Worm (Caenorhabditis elegans) whole organism, mixed stage, embryonic: ENCODE data around the gene pld-1.

Experiments used
- M03D4.4 ChIP-seq: sonication (generic microtip); optimal IDR thresholded peaks from 2 replicates; lab custom pipeline; 2017; ENCODE audit warnings: mild to moderate bottlenecking, missing genetic modification characterization, missing compliant biosample characterization
- bed-3 ChIP-seq: fragments of 200-800 bp; sonication (Bioruptor generic); optimal IDR thresholded peaks from 3 replicates; lab custom pipeline; 2018; ENCODE audit warnings: mild to moderate bottlenecking, missing genetic modification characterization, moderate library complexity, missing compliant biosample characterization
- ceh-39 ChIP-seq: fragments of 150-350 bp; optimal IDR thresholded peaks from 2 replicates; lab custom pipeline; 2014; ENCODE audit warnings: missing biosample characterization, missing genetic modification characterization
- ceh-43 ChIP-seq: fragments of 200-800 bp; sonication (Bioruptor generic); optimal IDR thresholded peaks from 2 replicates; lab custom pipeline; 2018; ENCODE audit warnings: mild to moderate bottlenecking, missing genetic modification characterization, moderate library complexity, missing compliant biosample characterization
- ceh-83 ChIP-seq: fragments of 200-800 bp; sonication (Bioruptor generic); optimal IDR thresholded peaks from 2 replicates; lab custom pipeline; 2018; ENCODE audit warnings: mild to moderate bottlenecking, missing genetic modification characterization, missing compliant biosample characterization
- ces-1 ChIP-seq: fragments of 150-350 bp; optimal IDR thresholded peaks from 2 replicates; lab custom pipeline; 2014; ENCODE audit warnings: missing biosample characterization, missing genetic modification reagents, missing genetic modification characterization
- cnd-1 ChIP-seq: fragments of 200-800 bp; sonication (Bioruptor generic); optimal IDR thresholded peaks from 2 replicates; lab custom pipeline; 2018; ENCODE audit warnings: mild to moderate bottlenecking, missing genetic modification characterization, missing compliant biosample characterization
- drap-1 ChIP-seq: fragments of 200-800 bp; sonication (Bioruptor generic); optimal IDR thresholded peaks from 3 replicates; lab custom pipeline; 2018; ENCODE audit warnings: mild to moderate bottlenecking, missing genetic modification characterization, missing compliant biosample characterization
- elt-1 ChIP-seq: sonication (generic microtip); optimal IDR thresholded peaks from 2 replicates; lab custom pipeline; 2017; ENCODE audit warnings: missing genetic modification characterization, mild to moderate bottlenecking, missing compliant biosample characterization, antibody characterized with exemption, moderate library complexity, borderline replicate concordance; ENCODE audit not compliant: insufficient read depth
- elt-3 ChIP-seq: fragments of 150-350 bp; optimal IDR thresholded peaks from 2 replicates; lab custom pipeline; 2014; ENCODE audit warnings: missing biosample characterization, missing genetic modification characterization
- flh-1 ChIP-seq: fragments of 200-800 bp; sonication (Bioruptor generic); optimal IDR thresholded peaks from 2 replicates; lab custom pipeline; 2018; ENCODE audit warnings: mild to moderate bottlenecking, missing genetic modification characterization, moderate library complexity, missing compliant biosample characterization
- ham-2 ChIP-seq: fragments of 200-800 bp; sonication (Bioruptor generic); optimal IDR thresholded peaks from 2 replicates; lab custom pipeline; 2018; ENCODE audit warnings: mild to moderate bottlenecking, missing genetic modification characterization, missing compliant biosample characterization
- hlh-1 ChIP-seq: fragments of 150-350 bp; optimal IDR thresholded peaks from 2 replicates; lab custom pipeline; 2014; ENCODE audit warnings: missing biosample characterization, missing genetic modification reagents, missing genetic modification characterization
- lin-13 ChIP-seq: fragments of 150-350 bp; optimal IDR thresholded peaks from 2 replicates; lab custom pipeline; 2014; ENCODE audit warnings: missing biosample characterization, missing genetic modification characterization
- lsy-2 ChIP-seq: fragments of 150-350 bp; optimal IDR thresholded peaks from 2 replicates; lab custom pipeline; 2014; ENCODE audit warnings: missing biosample characterization, missing genetic modification characterization
- mab-5 ChIP-seq: fragments of 150-350 bp; optimal IDR thresholded peaks from 2 replicates; lab custom pipeline; 2014; ENCODE audit warnings: missing biosample characterization, missing genetic modification characterization
- mep-1 ChIP-seq: fragments of 150-350 bp; optimal IDR thresholded peaks from 2 replicates; lab custom pipeline; 2017; ENCODE audit warnings: missing biosample characterization, missing genetic modification reagents, missing genetic modification characterization, inconsistent platforms
- mls-2 ChIP-seq: sonication (generic microtip); optimal IDR thresholded peaks from 2 replicates; lab custom pipeline; 2016; ENCODE audit warnings: mild to moderate bottlenecking, missing genetic modification characterization, moderate library complexity, missing compliant biosample characterization
- nhr-2 ChIP-seq: fragments of 150-350 bp; optimal IDR thresholded peaks from 2 replicates; lab custom pipeline; 2014; ENCODE audit warnings: missing biosample characterization, missing genetic modification characterization
- nhr-237 ChIP-seq: fragments of 150-350 bp; optimal IDR thresholded peaks from 2 replicates; lab custom pipeline; 2014; ENCODE audit warnings: missing biosample characterization, missing genetic modification characterization
- nhr-28 ChIP-seq: fragments of 150-350 bp; optimal IDR thresholded peaks from 2 replicates; lab custom pipeline; 2014; ENCODE audit warnings: missing biosample characterization, missing genetic modification characterization
- nhr-76 ChIP-seq: sonication (generic microtip); optimal IDR thresholded peaks from 2 replicates; lab custom pipeline; 2017; ENCODE audit warnings: missing biosample characterization, missing genetic modification characterization
- sem-2 ChIP-seq: fragments of 200-800 bp; sonication (Bioruptor generic); optimal IDR thresholded peaks from 2 replicates; lab custom pipeline; 2018; ENCODE audit warnings: mild to moderate bottlenecking, missing genetic modification characterization, missing compliant biosample characterization
- sptf-1 ChIP-seq: sonication (generic microtip); optimal IDR thresholded peaks from 2 replicates; lab custom pipeline; 2017; ENCODE audit warnings: mild to moderate bottlenecking, missing genetic modification characterization, moderate library complexity, missing compliant biosample characterization
- tbx-8 ChIP-seq: fragments of 200-800 bp; sonication (Bioruptor generic); optimal IDR thresholded peaks from 2 replicates; lab custom pipeline; 2018; ENCODE audit warnings: mild to moderate bottlenecking, missing genetic modification characterization, moderate library complexity, missing compliant biosample characterization
- unc-120 ChIP-seq: sonication (generic microtip); optimal IDR thresholded peaks from 2 replicates; lab custom pipeline; 2017; ENCODE audit warnings: missing genetic modification characterization, missing compliant biosample characterization; ENCODE audit not compliant: poor library complexity, severe bottlenecking
- unc-39 ChIP-seq: fragments of 150-350 bp; optimal IDR thresholded peaks from 2 replicates; lab custom pipeline; 2014; ENCODE audit warnings: missing biosample characterization, missing genetic modification characterization
- unc-62 ChIP-seq: fragments of 150-350 bp; optimal IDR thresholded peaks from 2 replicates; lab custom pipeline; 2014; ENCODE audit warnings: missing biosample characterization, missing genetic modification reagents, missing genetic modification characterization
- zip-8 ChIP-seq: fragments of 150-350 bp; optimal IDR thresholded peaks from 2 replicates; lab custom pipeline; 2014; ENCODE audit warnings: missing biosample characterization, missing genetic modification characterization
- ztf-11 ChIP-seq: fragments of 150-350 bp; optimal IDR thresholded peaks from 2 replicates; lab custom pipeline; 2014; ENCODE audit warnings: missing biosample characterization, missing genetic modification characterization

pld-1 gene

ce11 chrII:5085450-5085849 is 6.0 kb downstream of the pld-1 start, which contains the start of gene txt-9:
Gene txt-9, plus strand, starts transcription at chrII:5085785.
- TF ChIP-seq ceh-43 (GFP tag; lab: Kevin White, UChicago) (no peak), bed-3 (no peak)

ce11 chrII:5084225-5084624 is 7.3 kb downstream of the pld-1 start:
- TF ChIP-seq flh-1 (GFP tag; lab: Kevin White, UChicago) (no peak), unc-120 (no peak), ceh-83 (no peak), nhr-28 (no peak), elt-1 (tag; lab: Kevin White, UChicago) (no peak), ztf-11 (tag; lab: Kevin White, UChicago) (no peak), mab-5 (tag; lab: Kevin White, UChicago) (no peak)

ce11 chrII:5083341-5083740 is 8.1 kb downstream of the pld-1 start, which contains the start of gene C04G6.4:
Gene C04G6.4, minus strand, starts transcription at chrII:5083441.
- TF ChIP-seq unc-62 (GFP tag; lab: Kevin White, UChicago): no peak

- TF ChIP-seq unc-62 (GFP tag; lab: Kevin White, UChicago) (peak; percentile 86), mep-1 (tag; lab: Kevin White, UChicago) (peak; percentile 64), drap-1 (GFP tag; lab: Kevin White, UChicago) (no peak), elt-3 (no peak), hlh-1 (tag; lab: Kevin White, UChicago) (peak; percentile 13), mab-5 (tag; lab: Kevin White, UChicago) (no peak), zip-8 (tag; lab: Kevin White, UChicago) (no peak), mls-2 (no peak), ces-1 (GFP tag; lab: Kevin White, UChicago) (peak; percentile 94), ham-2 (GFP tag; lab: Kevin White, UChicago) (no peak), nhr-237 (tag; lab: Kevin White, UChicago) (no peak), elt-1 (tag; lab: Kevin White, UChicago) (no peak), unc-39 (tag; lab: Kevin White, UChicago) (no peak), ceh-39 (tag; lab: Kevin White, UChicago) (peak; percentile 82), lsy-2 (tag; lab: Kevin White, UChicago) (peak; percentile 20), ztf-11 (tag; lab: Kevin White, UChicago) (no peak), nhr-76 (no peak), lin-13 (tag; lab: Kevin White, UChicago) (peak; percentile 44), ceh-43 (GFP tag; lab: Kevin White, UChicago) (no peak), unc-120 (peak; percentile 10), cnd-1 (no peak), flh-1 (GFP tag; lab: Kevin White, UChicago) (no peak), nhr-2 (tag; lab: Kevin White, UChicago) (peak; percentile 70)
These were observed 10.2 kb downstream of the pld-1 start, which contains the start of gene dsh-2 for ce11 chrII:5081124-5081913. Gene dsh-2, minus strand, starts transcription at chrII:5081174.

- no peak for TF ChIP-seq hlh-1 (tag; lab: Kevin White, UChicago)
- TF ChIP-seq unc-120: no peak
- no peak for TF ChIP-seq lin-13 (tag; lab: Kevin White, UChicago)
- TF ChIP-seq ham-2 (GFP tag; lab: Kevin White, UChicago): no peak
- TF ChIP-seq, all 35 proteins: peak for 0
These were observed 20.2 kb downstream of the pld-1 start, which contains the start of gene C27A2.7 for ce11 chrII:5071265-5071664. Gene C27A2.7, minus strand, starts transcription at chrII:5071365.

ce11 chrII:5069525-5069924 is 22.0 kb downstream of the pld-1 start, which contains the start of gene idpb-2:
Gene idpb-2, minus strand, starts transcription at chrII:5069625.
- no peak for TF ChIP-seq unc-39 (tag; lab: Kevin White, UChicago)
- TF ChIP-seq, all 35 proteins: peak for 0

ce11 chrII:5067927-5068326 is 23.6 kb downstream of the pld-1 start, which contains the start of gene C27A2.8:
Gene C27A2.8, minus strand, starts transcription at chrII:5068043.
- TF ChIP-seq unc-39 (tag; lab: Kevin White, UChicago) (no peak), nhr-237 (tag; lab: Kevin White, UChicago) (no peak), M03D4.4 (tag; lab: Kevin White, UChicago) (no peak), hlh-1 (tag; lab: Kevin White, UChicago) (no peak), cnd-1 (no peak), nhr-2 (tag; lab: Kevin White, UChicago) (no peak), nhr-76 (no peak), unc-62 (GFP tag; lab: Kevin White, UChicago) (no peak), mls-2 (no peak), unc-120 (no peak), sptf-1 (no peak), tbx-8 (no peak), sem-2 (no peak), elt-3 (no peak), mab-5 (tag; lab: Kevin White, UChicago) (no peak), elt-1 (tag; lab: Kevin White, UChicago) (no peak), lin-13 (tag; lab: Kevin White, UChicago) (no peak)
